Worm (Caenorhabditis elegans) whole organism, young adult: ENCODE results near the gene acdh-7.

Source experiments
- B0261.1 ChIP-seq: sonication (generic microtip); optimal IDR thresholded peaks from 2 replicates; lab custom pipeline; 2016; ENCODE audit warnings: mild to moderate bottlenecking, missing genetic modification characterization, moderate library complexity, missing compliant biosample characterization
- F52B5.7 ChIP-seq: sonication (generic microtip); optimal IDR thresholded peaks from 2 replicates; lab custom pipeline; 2016; ENCODE audit warnings: mild to moderate bottlenecking, missing genetic modification characterization, missing compliant biosample characterization
- F57C9.4 ChIP-seq: sonication (generic microtip); optimal IDR thresholded peaks from 2 replicates; lab custom pipeline; 2017; ENCODE audit warnings: mild to moderate bottlenecking, missing genetic modification characterization, missing compliant biosample characterization
- Y67H2A.10 ChIP-seq: fragments of 200-800 bp; sonication (Bioruptor generic); conservative IDR thresholded peaks from 2 replicates; pipeline ENCODE4 v1.3.6; 2022; ENCODE audit warnings: missing genetic modification reagents, missing genetic modification characterization, missing compliant biosample characterization
- akir-1 ChIP-seq: fragments of 200-800 bp; sonication (Bioruptor generic); optimal IDR thresholded peaks from 2 replicates; lab custom pipeline; 2018; ENCODE audit warnings: mild to moderate bottlenecking, missing genetic modification characterization, moderate library complexity, missing compliant biosample characterization
- ama-1 ChIP-seq, 3 experiments: fragments of 150-350 bp in 1 of 3; sonication (generic microtip) in 2 of 3; optimal IDR thresholded peaks; 2 replicates each; lab custom pipeline; 2014 to 2018; ENCODE audit warnings: missing biosample characterization in 2 of 3, missing genetic modification characterization in 2 of 3, missing genetic modification reagents in 2 of 3
- athp-1 ChIP-seq: sonication (generic microtip); optimal IDR thresholded peaks from 2 replicates; lab custom pipeline; 2017; ENCODE audit warnings: mild to moderate bottlenecking, missing genetic modification characterization, missing compliant biosample characterization
- attf-3 ChIP-seq: fragments of 200-800 bp; sonication (Bioruptor generic); conservative IDR thresholded peaks from 2 replicates; pipeline ENCODE4 v1.3.6; 2022; ENCODE audit warnings: missing genetic modification reagents, missing genetic modification characterization, missing compliant biosample characterization
- bed-1 ChIP-seq: fragments of 200-800 bp; sonication (Bioruptor generic); IDR thresholded peaks from 2 replicates; pipeline ENCODE4 v1.3.6; 2022; ENCODE audit warnings: missing genetic modification reagents, missing genetic modification characterization, missing compliant biosample characterization
- ceh-40 ChIP-seq: fragments of 200-800 bp; sonication (Bioruptor generic); IDR thresholded peaks from 2 replicates; pipeline ENCODE4 v1.3.6; 2022; ENCODE audit warnings: missing genetic modification characterization, missing compliant biosample characterization
- ceh-91 ChIP-seq: fragments of 200-800 bp; sonication (Bioruptor generic); IDR thresholded peaks from 2 replicates; pipeline ENCODE4 v1.3.6; 2022; ENCODE audit warnings: missing genetic modification reagents, missing genetic modification characterization, missing compliant biosample characterization
- die-1 ChIP-seq: sonication (generic microtip); optimal IDR thresholded peaks from 2 replicates; lab custom pipeline; 2016; ENCODE audit warnings: missing genotype, mild to moderate bottlenecking, missing genetic modification characterization, missing compliant biosample characterization
- ets-4 ChIP-seq: fragments of 200-800 bp; sonication (Bioruptor generic); optimal IDR thresholded peaks from 2 replicates; lab custom pipeline; 2018; ENCODE audit warnings: mild to moderate bottlenecking, missing genetic modification characterization, missing compliant biosample characterization
- him-1 ChIP-seq: sonication (generic microtip); optimal IDR thresholded peaks from 2 replicates; lab custom pipeline; 2016; ENCODE audit warnings: missing genotype, missing genetic modification reagents, missing genetic modification characterization, missing compliant biosample characterization
- hmg-1.2 ChIP-seq: fragments of 200-800 bp; sonication (Bioruptor generic); IDR thresholded peaks from 2 replicates; pipeline ENCODE4 v1.3.6; 2022; ENCODE audit warnings: missing genetic modification reagents, missing genetic modification characterization, missing compliant biosample characterization
- lin-54 ChIP-seq: fragments of 200-800 bp; sonication (Bioruptor generic); optimal IDR thresholded peaks from 2 replicates; lab custom pipeline; 2018; ENCODE audit warnings: mild to moderate bottlenecking, missing genetic modification characterization, missing compliant biosample characterization
- madf-10 ChIP-seq: sonication (generic microtip); optimal IDR thresholded peaks from 2 replicates; lab custom pipeline; 2016; ENCODE audit warnings: mild to moderate bottlenecking, missing genetic modification characterization, missing compliant biosample characterization
- mcd-1 ChIP-seq: fragments of 200-800 bp; sonication (Bioruptor generic); IDR thresholded peaks from 2 replicates; pipeline ENCODE4 v1.3.6; 2022; ENCODE audit warnings: missing genetic modification reagents, missing genetic modification characterization, missing compliant biosample characterization
- mel-28 ChIP-seq: sonication (generic microtip); optimal IDR thresholded peaks from 2 replicates; lab custom pipeline; 2016; ENCODE audit warnings: borderline replicate concordance, mild to moderate bottlenecking, missing genetic modification characterization, missing compliant biosample characterization
- mxl-1 ChIP-seq: sonication (generic microtip); optimal IDR thresholded peaks from 2 replicates; lab custom pipeline; 2016; ENCODE audit warnings: missing genetic modification characterization, missing compliant biosample characterization
- nfyb-1 ChIP-seq: fragments of 200-800 bp; sonication (Bioruptor generic); IDR thresholded peaks from 2 replicates; pipeline ENCODE4 v1.3.6; 2022; ENCODE audit warnings: missing genetic modification reagents, missing genetic modification characterization, missing compliant biosample characterization
- nhr-27 ChIP-seq: fragments of 200-800 bp; sonication (Bioruptor generic); optimal IDR thresholded peaks from 2 replicates; lab custom pipeline; 2018; ENCODE audit warnings: mild to moderate bottlenecking, missing genetic modification characterization, moderate library complexity, missing compliant biosample characterization
- rec-8 ChIP-seq, 2 experiments: sonication (generic microtip); optimal IDR thresholded peaks; 2 replicates each; lab custom pipeline; 2016; ENCODE audit warnings: mild to moderate bottlenecking in 2 of 2, missing genetic modification characterization in 2 of 2, missing genetic modification reagents in 2 of 2, missing genotype in 2 of 2, missing biosample characterization in 1 of 2, missing compliant biosample characterization in 1 of 2, moderate library complexity in 1 of 2
- repo-1 ChIP-seq: sonication (generic microtip); optimal IDR thresholded peaks from 2 replicates; lab custom pipeline; 2017; ENCODE audit warnings: mild to moderate bottlenecking, missing genetic modification characterization, missing compliant biosample characterization
- rpc-1 ChIP-seq, 2 experiments: fragments of 150-350 bp in 1 of 2; sonication (generic microtip) in 1 of 2; optimal IDR thresholded peaks; 2 replicates each; lab custom pipeline; 2014 to 2018; ENCODE audit warnings: missing biosample characterization in 1 of 2, missing genetic modification characterization in 1 of 2, missing genetic modification reagents in 1 of 2, missing genotype in 1 of 2
- snpc-1.1 ChIP-seq: sonication (generic microtip); optimal IDR thresholded peaks from 2 replicates; lab custom pipeline; 2017; ENCODE audit warnings: missing genetic modification characterization, mild to moderate bottlenecking, missing compliant biosample characterization, antibody characterized with exemption, moderate library complexity, missing genotype, missing genetic modification reagents; ENCODE audit not compliant: insufficient read depth
- snpc-3.4 ChIP-seq: sonication (generic microtip); optimal IDR thresholded peaks from 2 replicates; lab custom pipeline; 2017; ENCODE audit warnings: missing genetic modification characterization, mild to moderate bottlenecking, missing compliant biosample characterization, antibody characterized with exemption, moderate library complexity, missing genotype, missing genetic modification reagents
- snpc-4 ChIP-seq, 5 experiments: fragments of 150-350 bp in 1 of 5; sonication (generic microtip) in 4 of 5; optimal IDR thresholded peaks; 2 replicates each; lab custom pipeline; 2014 to 2018; ENCODE audit warnings: missing genetic modification characterization in 5 of 5, missing biosample characterization in 3 of 5, antibody characterized with exemption in 2 of 5, mild to moderate bottlenecking in 2 of 5, missing compliant biosample characterization in 2 of 5, missing genotype in 2 of 5, moderate library complexity in 2 of 5, missing genetic modification reagents in 1 of 5

acdh-7 gene

DNA sequence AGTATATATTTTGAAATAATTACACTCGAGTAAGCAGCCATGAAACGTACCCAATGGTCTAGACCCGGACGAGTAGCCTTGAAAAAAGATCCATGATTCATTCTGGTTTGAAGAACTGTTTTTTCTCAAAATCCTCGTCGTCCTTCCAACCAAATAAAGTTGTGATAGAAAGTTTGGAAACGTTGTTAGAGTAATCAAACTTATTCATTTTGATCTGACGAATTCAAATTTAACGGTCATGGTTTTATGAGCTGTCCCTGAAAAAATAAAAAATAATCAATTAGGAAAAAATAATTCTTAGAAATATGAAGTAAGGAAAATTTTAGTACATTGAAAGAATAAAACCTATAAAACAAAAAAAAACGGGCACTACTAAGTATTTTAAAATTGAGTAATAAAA, 40.2 kb downstream of the acdh-7 start, which contains the start of gene B0302.4:
Gene B0302.4, minus strand, starts transcription at position 101 of the 400 bp plus-strand sequence.
- TF ChIP-seq hmg-1.2 (GFP tag; lab: Robert Waterston, UW) = no peak
- TF ChIP-seq ets-4 = no peak
- no peak for TF ChIP-seq rpc-1 (optimal IDR thresholded peaks at IDR 0.05; lab: Kevin White, UChicago)
- no peak for TF ChIP-seq rpc-1 (tag; optimal IDR thresholded peaks at IDR 0.05; lab: Kevin White, UChicago)
- TF ChIP-seq B0261.1 (tag; lab: Kevin White, UChicago) = no peak
- TF ChIP-seq die-1 (tag; lab: Kevin White, UChicago) = no peak
- no peak for TF ChIP-seq akir-1 (GFP tag; lab: Kevin White, UChicago)
- TF ChIP-seq madf-10 (tag; lab: Kevin White, UChicago) = no peak
- no peak for TF ChIP-seq ceh-91 (GFP tag; lab: Robert Waterston, UW)
- TF ChIP-seq attf-3 (GFP tag; lab: Robert Waterston, UW) = no peak
- no peak for TF ChIP-seq snpc-1.1 (tag; lab: Kevin White, UChicago)
- TF ChIP-seq lin-54 (GFP tag; lab: Kevin White, UChicago) = no peak
- TF ChIP-seq mel-28 = no peak
- TF ChIP-seq snpc-4 (GFP tag; optimal IDR thresholded peaks at IDR 0.05; lab: Kevin White, UChicago) = no peak
- TF ChIP-seq snpc-4 (tag; optimal IDR thresholded peaks at IDR 0.05; lab: Kevin White, UChicago) = no peak
- TF ChIP-seq mxl-1 (tag; lab: Kevin White, UChicago) = no peak
- no peak for TF ChIP-seq F52B5.7 (tag; lab: Kevin White, UChicago)
- no peak for TF ChIP-seq rec-8 (tag; optimal IDR thresholded peaks at IDR 0.05; lab: Kevin White, UChicago)
- no peak for TF ChIP-seq him-1 (tag; lab: Kevin White, UChicago)
- no peak for TF ChIP-seq repo-1 (tag; lab: Kevin White, UChicago)
- TF ChIP-seq nhr-27 (tag; lab: Kevin White, UChicago) = no peak
- no peak for TF ChIP-seq nfyb-1 (GFP tag; lab: Robert Waterston, UW)

DNA sequence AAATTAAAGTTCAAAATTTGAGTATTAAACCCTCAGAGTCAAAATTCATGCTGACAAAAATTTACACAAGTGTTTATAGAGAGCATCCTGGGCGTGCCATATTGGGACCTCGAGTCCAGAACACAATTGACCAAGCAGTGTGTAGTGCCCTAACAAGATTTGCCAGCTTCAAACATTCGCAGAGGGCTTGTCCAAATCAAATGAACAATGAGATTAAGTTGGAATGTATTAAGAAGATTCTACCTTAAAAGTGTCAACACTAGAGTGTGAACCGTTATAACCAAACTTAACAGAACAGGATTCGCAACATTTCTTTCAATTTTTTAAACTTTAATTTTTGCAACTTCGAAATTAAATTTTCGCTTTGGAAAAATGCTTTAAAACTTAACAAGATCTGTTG, 46.5 kb downstream of the acdh-7 start:
- TF ChIP-seq athp-1 (no peak), mcd-1 (GFP tag; lab: Robert Waterston, UW) (no peak), F57C9.4 (tag; lab: Kevin White, UChicago) (no peak), snpc-3.4 (no peak), ceh-40 (GFP tag; lab: Robert Waterston, UW) (no peak)

ce11 chrX:17168086-17168485, 48.8 kb downstream of the acdh-7 start:
- no peak for TF ChIP-seq bed-1
- TF ChIP-seq ama-1 (optimal IDR thresholded peaks at IDR 0.05; lab: Kevin White, UChicago) = no peak
- no peak for TF ChIP-seq ama-1 (GFP tag; optimal IDR thresholded peaks at IDR 0.05; lab: Kevin White, UChicago)
- no peak for TF ChIP-seq Y67H2A.10 (GFP tag; lab: Robert Waterston, UW)
- TF ChIP-seq, all 124 proteins: peak for 0
